Fruit fly (Drosophila melanogaster): ENCODE data around the gene Acsf3.

Gene Acsf3

DNA sequence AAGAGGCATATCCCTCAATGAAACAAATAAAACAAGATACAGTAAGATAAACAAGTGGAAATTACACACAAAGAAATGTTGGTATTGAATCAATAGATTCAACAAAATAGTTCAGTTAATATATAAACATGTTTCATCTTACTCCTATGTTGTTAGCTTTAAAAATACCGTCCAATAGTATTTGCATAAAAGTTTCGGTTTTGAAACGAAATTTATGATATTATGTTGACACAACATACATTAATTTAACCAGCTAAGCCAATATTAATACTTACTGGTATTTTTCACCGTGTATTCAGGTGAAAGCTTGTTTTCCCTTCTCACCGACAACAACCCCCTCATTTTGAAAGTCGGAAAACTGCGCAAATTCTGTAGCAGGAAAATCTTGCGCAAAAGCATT is 9.7 kb downstream of the Acsf3 start (continued):
- TF ChIP-seq tap (tag; optimal IDR thresholded peaks at IDR 0.05) = peak; percentile 54
- TF ChIP-seq ind (GFP tag; optimal IDR thresholded peaks at IDR 0.05) = peak; percentile 49
- TF ChIP-seq Doc3 (GFP tag; IDR thresholded peaks at IDR 0.05; ENCODE audit: partially characterized antibody) = no peak
- peak; percentile 33 for TF ChIP-seq CG3407 (GFP tag; optimal IDR thresholded peaks at IDR 0.05)
- TF ChIP-seq CG3726 (GFP tag; IDR thresholded peaks at IDR 0.05) = no peak
- no peak for TF ChIP-seq Sin3A (optimal IDR thresholded peaks at IDR 0.05)
- peak; percentile 75 for TF ChIP-seq Sox100B (GFP tag; optimal IDR thresholded peaks at IDR 0.05)
- peak; percentile 59 for TF ChIP-seq gsb-n (tag; optimal IDR thresholded peaks at IDR 0.05)
- TF ChIP-seq Doc2 (GFP tag; IDR thresholded peaks at IDR 0.05) = no peak
- no peak for TF ChIP-seq hb (GFP tag; IDR thresholded peaks at IDR 0.05; ENCODE audit: partially characterized antibody)
- TF ChIP-seq Nf-YA (GFP tag; IDR thresholded peaks at IDR 0.05) = no peak
- TF ChIP-seq chinmo (GFP tag; IDR thresholded peaks at IDR 0.05; ENCODE audit: partially characterized antibody) = no peak
- peak; percentile 80 for TF ChIP-seq CG12299 (tag; optimal IDR thresholded peaks at IDR 0.05)
- peak; percentile 23; the same call in 1 of the 2 replicates for TF ChIP-seq CG31224 (GFP tag; IDR thresholded peaks at IDR 0.05)
- TF ChIP-seq Lpt (GFP tag; optimal IDR thresholded peaks at IDR 0.05) = no peak
- TF ChIP-seq CG4707 (GFP tag; optimal IDR thresholded peaks at IDR 0.05) = peak; percentile 60
- TF ChIP-seq CG2129 (GFP tag; IDR thresholded peaks at IDR 0.05; ENCODE audit: partially characterized antibody) = no peak
- TF ChIP-seq otp (GFP tag; IDR thresholded peaks at IDR 0.05) = no peak
- no peak for TF ChIP-seq crp (GFP tag; optimal IDR thresholded peaks at IDR 0.05)
- TF ChIP-seq pnt (GFP tag; optimal IDR thresholded peaks at IDR 0.05) = peak; percentile 27
- no peak for TF ChIP-seq chm (GFP tag; IDR thresholded peaks at IDR 0.05)
- peak; percentile 33 for TF ChIP-seq maf-S (GFP tag; optimal IDR thresholded peaks at IDR 0.05)
- TF ChIP-seq CG11085 (GFP tag; IDR thresholded peaks at IDR 0.05) = no peak
- TF ChIP-seq pum (GFP tag; optimal IDR thresholded peaks at IDR 0.05) = peak; percentile 43
- no peak for TF ChIP-seq CG3163 (GFP tag; optimal IDR thresholded peaks at IDR 0.05)
- no peak for TF ChIP-seq ap (GFP tag; IDR thresholded peaks at IDR 0.05)
- TF ChIP-seq nom (GFP tag; optimal IDR thresholded peaks at IDR 0.05) = no peak
- TF ChIP-seq CG5953 (GFP tag; IDR thresholded peaks at IDR 0.05) = no peak
- TF ChIP-seq crc (GFP tag; optimal IDR thresholded peaks at IDR 0.05) = peak; percentile 36
- no peak for TF ChIP-seq NC2β (GFP tag; optimal IDR thresholded peaks at IDR 0.05)
- TF ChIP-seq toy (GFP tag; IDR thresholded peaks at IDR 0.05) = no peak
- TF ChIP-seq gem (tag; optimal IDR thresholded peaks at IDR 0.05) = peak; percentile 84
- TF ChIP-seq z (GFP tag; IDR thresholded peaks at IDR 0.05) = no peak
- peak; percentile 42 for TF ChIP-seq Atf-2 (GFP tag; optimal IDR thresholded peaks at IDR 0.05)
- no peak for TF ChIP-seq CG11696 (GFP tag; IDR thresholded peaks at IDR 0.05)
- no peak for TF ChIP-seq CG16813 (GFP tag; IDR thresholded peaks at IDR 0.05; ENCODE audit: partially characterized antibody)
- TF ChIP-seq Elba2 (GFP tag; optimal IDR thresholded peaks at IDR 0.05) = no peak
- no peak for TF ChIP-seq Dfd (GFP tag; optimal IDR thresholded peaks at IDR 0.05)
- peak; percentile 90 for TF ChIP-seq sens (GFP tag)
- no peak for TF ChIP-seq Aef1 (GFP tag; IDR thresholded peaks at IDR 0.05)
- TF ChIP-seq CG6765 (GFP tag; optimal IDR thresholded peaks at IDR 0.05) = peak; percentile 67
- TF ChIP-seq cad (GFP tag; optimal IDR thresholded peaks at IDR 0.05) = no peak
- TF ChIP-seq Meics (GFP tag; optimal IDR thresholded peaks at IDR 0.05) = peak; percentile 57
- TF ChIP-seq Camta (GFP tag; optimal IDR thresholded peaks at IDR 0.05) = peak; percentile 57
- TF ChIP-seq CG14441 (GFP tag; IDR thresholded peaks at IDR 0.05) = peak; percentile 45; the same call in 1 of the 2 replicates
- TF ChIP-seq dimm (GFP tag; IDR thresholded peaks at IDR 0.05) = no peak
- TF ChIP-seq PHDP (tag; optimal IDR thresholded peaks at IDR 0.05) = peak; percentile 77
- TF ChIP-seq CG15601 (tag; optimal IDR thresholded peaks at IDR 0.05) = peak; percentile 72
- peak in 1 of 2 experiments; percentile 19 for TF ChIP-seq Hr78 (GFP tag; optimal IDR thresholded peaks at IDR 0.05)
- TF ChIP-seq CG2712 (tag; optimal IDR thresholded peaks at IDR 0.05) = peak; percentile 70
- no peak for TF ChIP-seq CG9876 (GFP tag; optimal IDR thresholded peaks at IDR 0.05)
- peak; percentile 84 for TF ChIP-seq Med (GFP tag)
